Worm (Caenorhabditis elegans) whole organism, L1 larva: ENCODE data around the gene K01D12.20.

Source experiments
- F16B12.6 ChIP-seq: fragments of 150-350 bp; optimal IDR thresholded peaks from 2 replicates; lab custom pipeline; 2014; ENCODE audit warnings: missing biosample characterization, missing genetic modification characterization
- ama-1 ChIP-seq: fragments of 150-350 bp; optimal IDR thresholded peaks from 2 replicates; lab custom pipeline; 2014
- blmp-1 ChIP-seq: fragments of 150-350 bp; optimal IDR thresholded peaks from 2 replicates; lab custom pipeline; 2014; ENCODE audit warnings: missing biosample characterization, missing genetic modification characterization
- ceh-8 ChIP-seq: fragments of 200-800 bp; sonication (Bioruptor generic); optimal IDR thresholded peaks from 2 replicates; lab custom pipeline; 2018; ENCODE audit warnings: mild to moderate bottlenecking, missing genetic modification characterization, moderate library complexity, missing compliant biosample characterization
- ceh-88 ChIP-seq: fragments of 200-800 bp; sonication (Bioruptor generic); IDR thresholded peaks from 2 replicates; pipeline ENCODE4 v1.3.6; 2022; ENCODE audit warnings: missing genetic modification characterization, missing compliant biosample characterization
- dsc-1 ChIP-seq: sonication (generic microtip); optimal IDR thresholded peaks from 2 replicates; lab custom pipeline; 2016; ENCODE audit warnings: mild to moderate bottlenecking, missing genetic modification characterization, missing compliant biosample characterization
- efl-1 ChIP-seq, 4 experiments: fragments of 150-350 bp; optimal IDR thresholded peaks in 3 of 4; peaks in 1 of 4; 1 replicate in 1 of 4; 2 replicates in 3 of 4; lab custom pipeline; 2014; ENCODE audit warnings: missing biosample characterization in 2 of 4, missing genetic modification characterization in 2 of 4, missing genetic modification reagents in 2 of 4
- fkh-4 ChIP-seq: sonication (generic microtip); optimal IDR thresholded peaks from 2 replicates; lab custom pipeline; 2016; ENCODE audit warnings: missing compliant biosample characterization, missing genetic modification characterization, borderline replicate concordance
- fkh-8 ChIP-seq: sonication (generic microtip); optimal IDR thresholded peaks from 2 replicates; lab custom pipeline; 2016; ENCODE audit warnings: mild to moderate bottlenecking, missing genetic modification characterization, missing compliant biosample characterization
- hlh-17 ChIP-seq: fragments of 200-800 bp; sonication (Bioruptor generic); optimal IDR thresholded peaks from 2 replicates; lab custom pipeline; 2018; ENCODE audit warnings: missing genetic modification characterization, mild to moderate bottlenecking, missing compliant biosample characterization, moderate library complexity, borderline replicate concordance
- hpl-2 ChIP-seq: fragments of 150-350 bp; optimal IDR thresholded peaks from 2 replicates; lab custom pipeline; 2014; ENCODE audit warnings: missing biosample characterization, missing genetic modification reagents, missing genetic modification characterization
- jun-1 ChIP-seq: fragments of 150-350 bp; optimal IDR thresholded peaks from 2 replicates; lab custom pipeline; 2014; ENCODE audit warnings: missing biosample characterization, missing genetic modification reagents, missing genetic modification characterization
- lin-15B ChIP-seq: fragments of 150-350 bp; sonication (generic microtip); optimal IDR thresholded peaks from 3 replicates; lab custom pipeline; 2014; ENCODE audit warnings: missing biosample characterization, missing genetic modification characterization
- nhr-19 ChIP-seq: fragments of 200-800 bp; sonication (Bioruptor generic); conservative IDR thresholded peaks from 2 replicates; pipeline ENCODE4 v1.3.6; 2022; ENCODE audit warnings: missing genetic modification characterization, missing compliant biosample characterization
- nhr-237 ChIP-seq: fragments of 150-350 bp; optimal IDR thresholded peaks from 2 replicates; lab custom pipeline; 2014; ENCODE audit warnings: missing biosample characterization, missing genetic modification characterization
- nhr-28 ChIP-seq: fragments of 150-350 bp; optimal IDR thresholded peaks from 2 replicates; lab custom pipeline; 2014; ENCODE audit warnings: missing biosample characterization, missing genetic modification characterization
- nhr-77 ChIP-seq: fragments of 150-350 bp; optimal IDR thresholded peaks from 2 replicates; lab custom pipeline; 2014; ENCODE audit warnings: missing biosample characterization, missing genetic modification characterization
- nhr-85 ChIP-seq: sonication (generic microtip); peaks from one replicate; lab custom pipeline; 2016; ENCODE audit warnings: missing genetic modification characterization, inconsistent platforms, missing compliant biosample characterization
- nhr-90 ChIP-seq: sonication (generic microtip); optimal IDR thresholded peaks from 2 replicates; lab custom pipeline; 2016; ENCODE audit warnings: mild to moderate bottlenecking, missing genetic modification characterization, missing compliant biosample characterization; ENCODE audit not compliant: poor library complexity
- rnt-1 ChIP-seq: sonication (generic microtip); optimal IDR thresholded peaks from 2 replicates; lab custom pipeline; 2016; ENCODE audit warnings: mild to moderate bottlenecking, missing genetic modification characterization, moderate library complexity, missing compliant biosample characterization
- snu-23 ChIP-seq: sonication (generic microtip); optimal IDR thresholded peaks from 2 replicates; lab custom pipeline; 2016; ENCODE audit warnings: missing genetic modification characterization, missing compliant biosample characterization
- sox-4 ChIP-seq: sonication (generic microtip); optimal IDR thresholded peaks from 2 replicates; lab custom pipeline; 2016; ENCODE audit warnings: missing genetic modification characterization, missing compliant biosample characterization
- swsn-7 ChIP-seq: sonication (generic microtip); optimal IDR thresholded peaks from 2 replicates; lab custom pipeline; 2016; ENCODE audit warnings: missing genetic modification characterization, missing compliant biosample characterization
- unc-130 ChIP-seq: fragments of 150-350 bp; optimal IDR thresholded peaks from 2 replicates; lab custom pipeline; 2017; ENCODE audit warnings: missing biosample characterization, missing genetic modification characterization, inconsistent platforms
- unc-86 ChIP-seq: sonication (generic microtip); optimal IDR thresholded peaks from 2 replicates; lab custom pipeline; 2016; ENCODE audit warnings: missing genetic modification characterization, missing compliant biosample characterization
- xbp-1 ChIP-seq: sonication (generic microtip); optimal IDR thresholded peaks from 2 replicates; lab custom pipeline; 2016; ENCODE audit warnings: missing genetic modification characterization, missing compliant biosample characterization
- zag-1 ChIP-seq: fragments of 150-350 bp; optimal IDR thresholded peaks from 2 replicates; lab custom pipeline; 2014; ENCODE audit warnings: missing biosample characterization, missing genetic modification characterization
- zip-4 ChIP-seq: fragments of 200-800 bp; sonication (Bioruptor generic); optimal IDR thresholded peaks from 2 replicates; lab custom pipeline; 2018; ENCODE audit warnings: mild to moderate bottlenecking, missing genetic modification characterization, moderate library complexity, missing compliant biosample characterization
- ztf-4 ChIP-seq: fragments of 150-350 bp; optimal IDR thresholded peaks from 2 replicates; lab custom pipeline; 2014; ENCODE audit warnings: missing biosample characterization, missing genetic modification characterization

K01D12.20 gene

ce11 chrV:12369437-12369836 is 31.2 kb downstream of the K01D12.20 start, which contains the start of gene gcy-13:
Gene gcy-13, minus strand, starts transcription at chrV:12369537.
- no peak for TF ChIP-seq sox-4
- no peak for TF ChIP-seq fkh-8 (tag; lab: Kevin White, UChicago)
- no peak for TF ChIP-seq xbp-1 (tag; lab: Kevin White, UChicago)
- no peak for TF ChIP-seq jun-1 (tag; lab: Kevin White, UChicago)
- no peak for TF ChIP-seq nhr-28 (tag; lab: Kevin White, UChicago)
- no peak for TF ChIP-seq nhr-237 (tag; lab: Kevin White, UChicago)
- no peak for TF ChIP-seq ceh-8 (GFP tag; lab: Kevin White, UChicago)
- TF ChIP-seq nhr-19 (GFP tag; lab: Robert Waterston, UW) = no peak
- TF ChIP-seq rnt-1 (tag; lab: Kevin White, UChicago) = no peak
- TF ChIP-seq swsn-7 = no peak
- no peak for TF ChIP-seq F16B12.6 (tag; lab: Kevin White, UChicago)
- no peak for TF ChIP-seq unc-86 (tag; lab: Kevin White, UChicago)
- no peak for TF ChIP-seq zag-1 (tag; lab: Kevin White, UChicago)
- no peak for TF ChIP-seq unc-130

ce11 chrV:12365104-12365503 is 35.5 kb downstream of the K01D12.20 start, which contains the start of gene fipr-2:
Gene fipr-2, plus strand, starts transcription at chrV:12365348.
- TF ChIP-seq efl-1 (optimal IDR thresholded peaks at IDR 0.05; lab: Kevin White, UChicago) (no peak), efl-1 (GFP tag; optimal IDR thresholded peaks at IDR 0.05 in 1 of 2; lab: Kevin White, UChicago) (peak in 1 of 2 experiments; percentile 90), nhr-90 (tag; lab: Kevin White, UChicago) (no peak)

- no peak for TF ChIP-seq hlh-17 (GFP tag; lab: Kevin White, UChicago)
- no peak for TF ChIP-seq hpl-2 (GFP tag; lab: Kevin White, UChicago)
- no peak for TF ChIP-seq ceh-88 (GFP tag; lab: Robert Waterston, UW)
- TF ChIP-seq zip-4 = no peak
- TF ChIP-seq ztf-4 (tag; lab: Kevin White, UChicago) = no peak
- TF ChIP-seq dsc-1 (tag; lab: Kevin White, UChicago) = no peak
- TF ChIP-seq, all 84 proteins: peak for 0
Measured at ce11 chrV:12361644-12362043, 39.0 kb downstream of the K01D12.20 start, which contains the start of gene fipr-1. Gene fipr-1, minus strand, starts transcription at chrV:12361744.

- TF ChIP-seq nhr-85 (tag; lab: Kevin White, UChicago) (peak; percentile 27), ceh-8 (GFP tag; lab: Kevin White, UChicago) (no peak), nhr-28 (tag; lab: Kevin White, UChicago) (no peak), snu-23 (GFP tag; lab: Kevin White, UChicago) (no peak), nhr-77 (tag; lab: Kevin White, UChicago) (no peak)
Measured at ce11 chrV:12358347-12358746, 42.3 kb downstream of the K01D12.20 start, which contains the start of gene F23H12.5. Gene F23H12.5, plus strand, starts transcription at chrV:12358647.

- TF ChIP-seq xbp-1 (tag; lab: Kevin White, UChicago) (no peak), blmp-1 (tag; lab: Kevin White, UChicago) (peak; percentile 98)
- TF ChIP-seq, all 84 proteins: peak for 1
Measured at ce11 chrV:12357632-12358031, 43.0 kb downstream of the K01D12.20 start.

- no peak for TF ChIP-seq fkh-4
- TF ChIP-seq efl-1 (optimal IDR thresholded peaks at IDR 0.05; lab: Kevin White, UChicago) = no peak
- peak in 1 of 2 experiments; percentile 11 for TF ChIP-seq efl-1 (GFP tag; optimal IDR thresholded peaks at IDR 0.05 in 1 of 2; lab: Kevin White, UChicago)
- TF ChIP-seq blmp-1 (tag; lab: Kevin White, UChicago) = peak; percentile 82
- TF ChIP-seq ama-1 (lab: Kevin White, UChicago) = peak; percentile 36
- no peak for TF ChIP-seq lin-15B (tag; lab: Kevin White, UChicago)
- TF ChIP-seq, all 84 proteins: peak for 3
Measured at ce11 chrV:12354193-12354830, 46.3 kb downstream of the K01D12.20 start.
